Fruit fly (Drosophila melanogaster) ovary, adult (tissue): ENCODE data around the gene CG31343.

Source experiments
- CG17801 ChIP-seq: fragments of 200-800 bp; optimal IDR thresholded peaks from 2 replicates; lab custom pipeline; 2019; ENCODE audit warnings: missing biosample characterization, mild to moderate bottlenecking, missing genetic modification characterization, moderate library complexity; ENCODE audit not compliant: partially characterized antibody

CG31343 gene

DNA sequence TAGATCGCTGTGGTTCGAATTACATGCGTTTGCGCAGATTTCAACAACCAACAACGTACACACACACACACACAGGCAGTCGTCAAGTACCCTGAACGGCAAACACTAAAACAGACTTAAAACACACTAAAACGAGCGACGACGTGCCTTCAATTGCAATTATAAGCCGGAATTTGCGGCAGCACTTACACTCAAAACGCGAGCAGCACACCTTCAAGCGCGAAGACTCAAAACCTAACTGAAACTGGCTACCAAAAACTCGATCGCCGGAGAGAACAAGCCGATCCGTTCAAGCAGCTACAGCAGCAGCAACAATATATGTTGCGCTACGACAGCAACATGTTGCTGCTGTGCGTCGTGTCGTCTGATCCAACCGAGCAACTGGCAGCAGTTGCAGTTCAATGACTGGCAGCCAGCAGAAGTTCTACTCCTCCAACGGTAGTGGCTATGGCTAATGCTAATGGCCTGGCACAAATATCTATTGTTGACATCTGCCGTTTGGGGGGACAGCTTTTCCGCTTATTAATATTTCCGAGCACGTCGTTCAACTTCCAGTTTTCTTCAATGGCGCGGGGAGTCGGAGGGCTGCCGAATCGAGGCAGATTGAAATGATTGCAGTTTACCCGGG lies 37.3 kb downstream of the CG31343 start, which contains the start of gene tsl:
Gene tsl, minus strand, starts transcription at position 242 of the 628 bp plus-strand sequence.
- TF ChIP-seq CG17801 (GFP tag; lab: Kevin White, UChicago), result no peak

- no peak for TF ChIP-seq CG17801 (GFP tag; lab: Kevin White, UChicago)
These were observed 45.3 kb downstream of the CG31343 start for dm6 chr3R:21790392-21790791.

DNA sequence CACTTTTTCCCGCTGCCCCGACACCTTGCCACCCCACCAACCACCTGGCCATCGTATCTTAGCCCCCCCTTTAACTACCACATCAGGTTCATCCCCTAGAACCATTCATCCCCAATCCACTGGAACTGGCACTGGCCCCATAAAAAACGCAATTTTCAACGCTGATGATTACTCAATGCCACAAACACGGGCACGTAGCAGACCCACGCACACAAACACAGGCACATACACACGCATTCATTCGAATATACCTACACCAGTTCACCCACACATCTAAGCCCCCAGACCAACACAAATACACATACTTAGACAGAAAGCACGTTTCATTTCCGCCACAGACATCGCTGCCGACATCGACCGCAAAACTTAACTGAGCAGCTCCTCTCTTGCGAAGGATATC lies 48.7 kb downstream of the CG31343 start:
- TF ChIP-seq CG17801 (GFP tag; lab: Kevin White, UChicago), result no peak
